Fruit fly (Drosophila melanogaster) whole organism, embryonic: ENCODE measurements around the gene FucTA.

Experiments
- BEAF-32 ChIP-seq: fragments of 200-800 bp; sonication (Bioruptor generic); optimal IDR thresholded peaks from 3 replicates; lab custom pipeline; 2017; ENCODE audit warnings: missing biosample characterization, missing genetic modification characterization, mild to moderate bottlenecking, moderate library complexity, missing genetic modification reagents
- Bgb ChIP-seq: fragments of 200-800 bp; sonication (Bioruptor generic); IDR thresholded peaks from 2 replicates; pipeline ENCODE4 v1.3.6; 2022; ENCODE audit warnings: missing biosample characterization, missing genetic modification characterization; ENCODE audit not compliant: partially characterized antibody
- Blimp-1 ChIP-seq: fragments of 200-800 bp; sonication (Bioruptor generic); optimal IDR thresholded peaks from 3 replicates; lab custom pipeline; 2018; ENCODE audit warnings: missing biosample characterization, missing genetic modification characterization, mild to moderate bottlenecking, moderate library complexity, missing genetic modification reagents
- CG10274 ChIP-seq: fragments of 200-800 bp; sonication (Bioruptor generic); optimal IDR thresholded peaks from 3 replicates; lab custom pipeline; 2017; ENCODE audit warnings: missing biosample characterization, mild to moderate bottlenecking, missing genetic modification characterization
- CG14014 ChIP-seq: fragments of 200-800 bp; sonication (Bioruptor generic); IDR thresholded peaks from 2 replicates; pipeline ENCODE4 v1.3.6; 2022; ENCODE audit warnings: missing biosample characterization, missing genetic modification characterization
- CG14860 ChIP-seq: fragments of 200-800 bp; sonication (Bioruptor generic); IDR thresholded peaks from 3 replicates; pipeline ENCODE4 v1.3.6; 2022; ENCODE audit warnings: missing biosample characterization, missing genetic modification characterization; ENCODE audit not compliant: partially characterized antibody
- CG15514 ChIP-seq: fragments of 200-800 bp; sonication (Bioruptor generic); optimal IDR thresholded peaks from 3 replicates; lab custom pipeline; 2017; ENCODE audit warnings: missing biosample characterization, missing genetic modification characterization, mild to moderate bottlenecking, moderate library complexity, missing genetic modification reagents
- CG17361 ChIP-seq: fragments of 200-800 bp; sonication (Bioruptor generic); IDR thresholded peaks from 3 replicates; pipeline ENCODE4 v1.3.6; 2022; ENCODE audit warnings: missing biosample characterization, missing genetic modification characterization
- CG18476 ChIP-seq: fragments of 200-800 bp; sonication (Bioruptor generic); optimal IDR thresholded peaks from 2 replicates; lab custom pipeline; 2016; ENCODE audit warnings: missing biosample characterization, mild to moderate bottlenecking, missing genetic modification characterization
- CG3163 ChIP-seq: fragments of 200-800 bp; sonication (Bioruptor generic); optimal IDR thresholded peaks from 3 replicates; lab custom pipeline; 2016; ENCODE audit warnings: missing biosample characterization, missing genetic modification characterization
- CG5245 ChIP-seq: fragments of 200-800 bp; sonication (Bioruptor generic); optimal IDR thresholded peaks from 3 replicates; lab custom pipeline; 2016; ENCODE audit warnings: missing biosample characterization, missing genetic modification characterization
- Camta ChIP-seq: fragments of 200-800 bp; sonication (Bioruptor generic); optimal IDR thresholded peaks from 2 replicates; lab custom pipeline; 2016; ENCODE audit warnings: missing biosample characterization, missing genetic modification characterization
- Dll ChIP-seq: fragments of 200-800 bp; sonication (Bioruptor generic); IDR thresholded peaks from 4 replicates; pipeline ENCODE4 v1.3.6; 2022; ENCODE audit warnings: missing biosample characterization, missing genetic modification characterization; ENCODE audit not compliant: partially characterized antibody
- Elba2 ChIP-seq: fragments of 200-800 bp; sonication (Bioruptor generic); optimal IDR thresholded peaks from 3 replicates; lab custom pipeline; 2016; ENCODE audit warnings: missing biosample characterization, missing genetic modification characterization
- Fer1 ChIP-seq: fragments of 200-800 bp; sonication (Bioruptor generic); optimal IDR thresholded peaks from 2 replicates; lab custom pipeline; 2017; ENCODE audit warnings: missing biosample characterization, mild to moderate bottlenecking, missing genetic modification characterization
- Hey ChIP-seq: fragments of 200-800 bp; sonication (Bioruptor generic); optimal IDR thresholded peaks from 3 replicates; lab custom pipeline; 2018; ENCODE audit warnings: missing biosample characterization, mild to moderate bottlenecking, missing genetic modification characterization
- Hr39 ChIP-seq: fragments of >200 bp; optimal IDR thresholded peaks from 2 replicates; lab custom pipeline; 2017
- Jarid2 ChIP-seq: fragments of 200-800 bp; sonication (Bioruptor generic); optimal IDR thresholded peaks from 3 replicates; lab custom pipeline; 2017; ENCODE audit warnings: mild to moderate bottlenecking, missing biosample characterization, missing genetic modification reagents, missing genetic modification characterization
- Mad ChIP-seq: fragments of 200-800 bp; sonication (Bioruptor generic); optimal IDR thresholded peaks from 2 replicates; lab custom pipeline; 2016; ENCODE audit warnings: missing biosample characterization, missing genetic modification characterization
- Med ChIP-seq: fragments of 200-800 bp; sonication (Bioruptor generic); peaks from one replicate; lab custom pipeline; 2016; ENCODE audit warnings: missing biosample characterization, missing genetic modification characterization, mild to moderate bottlenecking, inconsistent platforms, moderate library complexity
- NFAT ChIP-seq: fragments of 200-800 bp; sonication (Bioruptor generic); IDR thresholded peaks from 2 replicates; pipeline ENCODE4 v1.3.6; 2022; ENCODE audit warnings: missing biosample characterization, missing genetic modification characterization
- Rx ChIP-seq: fragments of 200-800 bp; sonication (Bioruptor generic); IDR thresholded peaks from 2 replicates; pipeline ENCODE4 v1.3.6; 2022; ENCODE audit warnings: missing biosample characterization, missing genetic modification characterization
- Sin3A ChIP-seq: fragments of >200 bp; optimal IDR thresholded peaks from 2 replicates; lab custom pipeline; 2018
- ase ChIP-seq: fragments of 200-800 bp; sonication (Bioruptor generic); IDR thresholded peaks from 3 replicates; pipeline ENCODE4 v1.3.6; 2022; ENCODE audit warnings: missing biosample characterization, missing genetic modification characterization
- bbx ChIP-seq: fragments of 200-800 bp; sonication (Bioruptor generic); IDR thresholded peaks from 2 replicates; pipeline ENCODE4 v1.3.6; 2022; ENCODE audit warnings: missing biosample characterization, missing genetic modification characterization; ENCODE audit not compliant: partially characterized antibody
- br ChIP-seq: fragments of >200 bp; optimal IDR thresholded peaks from 2 replicates; lab custom pipeline; 2017
- btn ChIP-seq: fragments of 200-800 bp; sonication (Bioruptor generic); optimal IDR thresholded peaks from 2 replicates; lab custom pipeline; 2016; ENCODE audit warnings: missing biosample characterization, missing genetic modification characterization
- crol ChIP-seq: fragments of 200-800 bp; sonication (Bioruptor generic); IDR thresholded peaks from 2 replicates; pipeline ENCODE4 v1.3.6; 2022; ENCODE audit warnings: missing biosample characterization, missing genetic modification characterization
- cwo ChIP-seq: fragments of 200-800 bp; sonication (Bioruptor generic); optimal IDR thresholded peaks from 3 replicates; lab custom pipeline; 2017; ENCODE audit warnings: missing biosample characterization, missing genetic modification characterization, mild to moderate bottlenecking, moderate library complexity, missing genetic modification reagents
- dpn ChIP-seq, 2 experiments: fragments of 200-800 bp; sonication (Bioruptor generic); optimal IDR thresholded peaks; 3 replicates each; lab custom pipeline; 2016; ENCODE audit warnings: missing biosample characterization in 2 of 2, missing genetic modification characterization in 2 of 2
- esg ChIP-seq: fragments of 200-800 bp; sonication (Bioruptor generic); conservative IDR thresholded peaks from 2 replicates; pipeline ENCODE4 v1.3.6; 2022; ENCODE audit warnings: missing biosample characterization, missing genetic modification characterization
- exex ChIP-seq: fragments of 200-800 bp; sonication (Bioruptor generic); optimal IDR thresholded peaks from 4 replicates; lab custom pipeline; 2018; ENCODE audit warnings: missing biosample characterization, mild to moderate bottlenecking, missing genetic modification characterization, moderate library complexity
- fd64A ChIP-seq: fragments of 200-800 bp; sonication (Bioruptor generic); optimal IDR thresholded peaks from 3 replicates; lab custom pipeline; 2018; ENCODE audit warnings: missing biosample characterization, mild to moderate bottlenecking, missing genetic modification characterization
- fd96Cb ChIP-seq: fragments of 200-800 bp; sonication (Bioruptor generic); optimal IDR thresholded peaks from 2 replicates; lab custom pipeline; 2018; ENCODE audit warnings: missing biosample characterization, mild to moderate bottlenecking, missing genetic modification characterization, moderate library complexity
- gcm2 ChIP-seq: fragments of 200-800 bp; sonication (Bioruptor generic); optimal IDR thresholded peaks from 2 replicates; lab custom pipeline; 2016; ENCODE audit warnings: missing biosample characterization, missing genetic modification characterization
- hbn ChIP-seq: fragments of 200-800 bp; sonication (Bioruptor generic); IDR thresholded peaks from 2 replicates; pipeline ENCODE4 v1.3.6; 2022; ENCODE audit warnings: missing biosample characterization, missing genetic modification characterization; ENCODE audit not compliant: partially characterized antibody
- hkb ChIP-seq, 2 experiments: fragments of 200-800 bp in 1 of 2; fragments of >200 bp in 1 of 2; sonication (Bioruptor generic) in 1 of 2; IDR thresholded peaks in 1 of 2; optimal IDR thresholded peaks in 1 of 2; 2 replicates each; pipeline versions ENCODE4 v1.3.6 to Lab custom; 2017 to 2022; ENCODE audit warnings: missing biosample characterization in 1 of 2, missing genetic modification characterization in 1 of 2
- hth ChIP-seq: fragments of >200 bp; optimal IDR thresholded peaks from 2 replicates; lab custom pipeline; 2017; ENCODE audit warnings: inconsistent platforms
- ken ChIP-seq: fragments of 200-800 bp; sonication (Bioruptor generic); IDR thresholded peaks from 3 replicates; pipeline ENCODE4 v1.3.6; 2022; ENCODE audit warnings: missing biosample characterization, missing genetic modification characterization
- maf-S ChIP-seq: fragments of 200-800 bp; sonication (Bioruptor generic); optimal IDR thresholded peaks from 2 replicates; lab custom pipeline; 2016; ENCODE audit warnings: missing biosample characterization, missing genetic modification characterization
- nmo ChIP-seq: fragments of 200-800 bp; sonication (Bioruptor generic); optimal IDR thresholded peaks from 2 replicates; lab custom pipeline; 2018; ENCODE audit warnings: missing biosample characterization, mild to moderate bottlenecking, missing genetic modification characterization, moderate library complexity
- pb ChIP-seq: fragments of 200-800 bp; sonication (Bioruptor generic); optimal IDR thresholded peaks from 3 replicates; lab custom pipeline; 2016; ENCODE audit warnings: missing biosample characterization, missing genetic modification characterization
- phol ChIP-seq: fragments of 200-800 bp; sonication (Bioruptor generic); optimal IDR thresholded peaks from 3 replicates; lab custom pipeline; 2018; ENCODE audit warnings: missing biosample characterization, mild to moderate bottlenecking, missing genetic modification characterization, moderate library complexity
- pros ChIP-seq: fragments of 200-800 bp; sonication (Bioruptor generic); optimal IDR thresholded peaks from 3 replicates; lab custom pipeline; 2019; ENCODE audit warnings: missing biosample characterization, mild to moderate bottlenecking, missing genetic modification characterization, moderate library complexity
- sc ChIP-seq, 3 experiments: fragments of >200 bp in 2 of 3; fragments of 200-800 bp in 1 of 3; sonication (Bioruptor generic) in 1 of 3; optimal IDR thresholded peaks; 2 replicates in 2 of 3; 3 replicates in 1 of 3; lab custom pipeline; 2017; ENCODE audit warnings: mild to moderate bottlenecking in 1 of 3, missing biosample characterization in 1 of 3, missing genetic modification characterization in 1 of 3, missing genetic modification reagents in 1 of 3
- shn ChIP-seq: fragments of 200-800 bp; sonication (Bioruptor generic); optimal IDR thresholded peaks from 3 replicates; lab custom pipeline; 2016; ENCODE audit warnings: missing biosample characterization, missing genetic modification characterization
- slbo ChIP-seq: fragments of 200-800 bp; sonication (Bioruptor generic); IDR thresholded peaks from 2 replicates; pipeline ENCODE4 v1.3.6; 2022; ENCODE audit warnings: missing biosample characterization, missing genetic modification characterization
- sr ChIP-seq: fragments of 200-800 bp; sonication (Bioruptor generic); IDR thresholded peaks from 3 replicates; pipeline ENCODE4 v1.3.6; 2022; ENCODE audit warnings: missing biosample characterization, missing genetic modification characterization
- unpg ChIP-seq: fragments of 200-800 bp; sonication (Bioruptor generic); optimal IDR thresholded peaks from 3 replicates; lab custom pipeline; 2018; ENCODE audit warnings: missing biosample characterization, mild to moderate bottlenecking, missing genetic modification characterization, moderate library complexity
- wor ChIP-seq: fragments of 200-800 bp; sonication (Bioruptor generic); IDR thresholded peaks from 2 replicates; pipeline ENCODE4 v1.3.6; 2022; ENCODE audit warnings: missing biosample characterization, missing genetic modification characterization

FucTA gene

dm6 chr3L:15125077-15125652 is 21.8 kb upstream of the FucTA start, which contains the start of gene CG16959 (continued):
- TF ChIP-seq Camta (GFP tag; lab: Kevin White, UChicago) (no peak), sc (optimal IDR thresholded peaks at IDR 0.05; lab: Kevin White, UChicago) (no peak), sc (GFP tag; optimal IDR thresholded peaks at IDR 0.05; lab: Kevin White, UChicago) (no peak), Sin3A (lab: Kevin White, UChicago) (no peak), CG17361 (no peak), ken (GFP tag; lab: Robert Waterston, UW) (no peak), unpg (GFP tag; lab: Kevin White, UChicago) (no peak), CG10274 (peak; percentile 14), bbx (GFP tag; lab: Robert Waterston, UW) (peak; percentile 12; the same call in 1 of the 2 replicates), hkb (optimal IDR thresholded peaks at IDR 0.05; lab: Kevin White, UChicago) (no peak), hkb (GFP tag; IDR thresholded peaks at IDR 0.05; lab: Robert Waterston, UW) (no peak), maf-S (GFP tag; lab: Kevin White, UChicago) (no peak), Rx (GFP tag; lab: Robert Waterston, UW) (no peak), btn (GFP tag; lab: Kevin White, UChicago) (no peak), esg (GFP tag; lab: Robert Waterston, UW) (no peak), CG5245 (GFP tag; lab: Kevin White, UChicago) (no peak), Hey (tag; lab: Kevin White, UChicago) (no peak), sr (GFP tag; lab: Robert Waterston, UW) (no peak), pb (GFP tag; lab: Kevin White, UChicago) (peak; percentile 11), fd64A (GFP tag; lab: Kevin White, UChicago) (no peak), Hr39 (no peak), CG14014 (GFP tag; lab: Robert Waterston, UW) (no peak; the same call in 1 of the 2 replicates), Blimp-1 (GFP tag; lab: Kevin White, UChicago) (no peak), slbo (no peak), dpn (GFP tag; optimal IDR thresholded peaks at IDR 0.05; lab: Kevin White, UChicago) (no peak), BEAF-32 (GFP tag; lab: Kevin White, UChicago) (no peak), Jarid2 (GFP tag; lab: Kevin White, UChicago) (peak; percentile 50), Fer1 (GFP tag; lab: Kevin White, UChicago) (no peak), crol (GFP tag; lab: Robert Waterston, UW) (no peak), pros (GFP tag; lab: Kevin White, UChicago) (no peak), CG15514 (GFP tag; lab: Kevin White, UChicago) (peak; percentile 27), hbn (GFP tag; lab: Robert Waterston, UW) (no peak), gcm2 (GFP tag; lab: Kevin White, UChicago) (no peak), wor (GFP tag; lab: Robert Waterston, UW) (no peak), br (lab: Kevin White, UChicago) (no peak), CG18476 (GFP tag; lab: Kevin White, UChicago) (no peak), Mad (GFP tag; lab: Kevin White, UChicago) (no peak), cwo (GFP tag; lab: Kevin White, UChicago) (no peak), ase (GFP tag; lab: Robert Waterston, UW) (no peak), exex (tag; lab: Kevin White, UChicago) (no peak), nmo (no peak), Bgb (GFP tag; lab: Robert Waterston, UW) (peak; percentile 27; the same call in 1 of the 2 replicates), Elba2 (no peak), phol (tag; lab: Kevin White, UChicago) (no peak), hth (lab: Kevin White, UChicago) (no peak), Med (no peak), shn (GFP tag; lab: Kevin White, UChicago) (no peak), Dll (GFP tag; lab: Robert Waterston, UW) (peak; percentile 47; the same call in 1 of the 4 replicates), fd96Cb (no peak), CG3163 (GFP tag; lab: Kevin White, UChicago) (peak; percentile 71), CG14860 (GFP tag; lab: Robert Waterston, UW) (no peak), NFAT (GFP tag; lab: Robert Waterston, UW) (0 out of 2 replicates have a peak, but pooled peaks have one; percentile 2)
